Worm (Caenorhabditis elegans): ENCODE measurements around the gene marg-1.

DNA sequence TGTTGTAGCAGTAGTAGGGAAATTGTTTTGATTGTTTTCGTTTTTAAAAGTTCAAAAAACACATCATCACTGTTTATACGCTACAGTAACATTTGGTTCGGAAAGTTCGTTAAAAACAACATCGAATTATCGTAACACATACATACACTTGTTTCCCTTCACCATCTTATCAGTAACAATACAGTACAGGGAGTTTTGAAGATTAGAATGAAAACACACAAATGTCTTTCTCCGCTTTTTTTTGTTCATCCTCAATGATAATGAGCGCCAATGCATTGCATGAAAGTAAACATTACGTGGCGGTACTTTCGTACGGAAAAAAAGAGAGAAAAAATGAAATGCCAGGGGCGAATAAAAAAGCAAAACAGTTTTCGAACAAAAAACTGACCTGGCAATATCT is 48.7 kb upstream of the marg-1 start:
- TF ChIP-seq tbx-2 (tag; optimal IDR thresholded peaks at IDR 0.05) (no peak), syd-9 (tag; optimal IDR thresholded peaks at IDR 0.05) (no peak), nhr-232 (tag; optimal IDR thresholded peaks at IDR 0.05) (no peak), che-1 (tag; optimal IDR thresholded peaks at IDR 0.05) (no peak), fkh-10 (GFP tag; optimal IDR thresholded peaks at IDR 0.05) (no peak)

All from whole organism, late embryonic.